Fruit fly (Drosophila melanogaster) whole organism, wandering third instar larva: Measurements from ENCODE around the gene CG15864.

Experiments
- HLH106 ChIP-seq: fragments of 200-800 bp; optimal IDR thresholded peaks from 3 replicates; lab custom pipeline; 2019; ENCODE audit warnings: missing biosample characterization, mild to moderate bottlenecking, missing genetic modification characterization, moderate library complexity
- Hr78 ChIP-seq: fragments of >200 bp; optimal IDR thresholded peaks from 2 replicates; lab custom pipeline; 2017; ENCODE audit warnings: missing biosample characterization, missing genetic modification characterization
- dl ChIP-seq, 2 experiments: fragments of 175-275, 200-275 bp in 1 of 2; fragments of 200-275 bp in 1 of 2; sonication (Bioruptor generic); optimal IDR thresholded peaks; lab custom pipeline; 2018; ENCODE audit warnings: mild to moderate bottlenecking in 2 of 2, missing biosample characterization in 2 of 2, missing genetic modification characterization in 2 of 2, moderate library complexity in 2 of 2; ENCODE audit not compliant: partially characterized antibody in 2 of 2, insufficient read depth in 1 of 2
- pan ChIP-seq: fragments of >200 bp; optimal IDR thresholded peaks from 2 replicates; lab custom pipeline; 2017

dm6 chr3R:8219891-8220290 lies 28.3 kb upstream of the CG15864 start, which contains the start of gene CG18249:
- TF ChIP-seq pan (no peak), Hr78 (GFP tag; lab: Kevin White, UChicago) (no peak), HLH106 (tag; lab: Kevin White, UChicago) (no peak), dl (GFP tag; optimal IDR thresholded peaks at IDR 0.05; lab: Kevin White, UChicago; ENCODE audit: insufficient read depth in 1 of 2, partially characterized antibody in 2 of 2) (no peak)
